Fruit fly (Drosophila melanogaster) whole organism, embryonic: ENCODE results near the gene CG4313.

Experiments used
- Ada2b ChIP-seq: fragments of 200-800 bp; sonication (Bioruptor generic); IDR thresholded peaks from 2 replicates; pipeline ENCODE4 v1.3.6; 2022; ENCODE audit warnings: missing biosample characterization, missing genetic modification characterization
- Bdp1 ChIP-seq: fragments of 200-800 bp; sonication (Bioruptor generic); optimal IDR thresholded peaks from 3 replicates; lab custom pipeline; 2016; ENCODE audit warnings: missing biosample characterization, missing genetic modification characterization
- CG10959 ChIP-seq: fragments of 200-800 bp; sonication (Bioruptor generic); IDR thresholded peaks from 2 replicates; pipeline ENCODE4 v1.3.6; 2022; ENCODE audit warnings: missing biosample characterization, missing genetic modification characterization
- CG11085 ChIP-seq: fragments of 200-800 bp; sonication (Bioruptor generic); IDR thresholded peaks from 2 replicates; pipeline ENCODE4 v1.3.6; 2022; ENCODE audit warnings: missing biosample characterization, missing genetic modification characterization
- CG11398 ChIP-seq: fragments of 200-800 bp; sonication (Bioruptor generic); optimal IDR thresholded peaks from 2 replicates; lab custom pipeline; 2016; ENCODE audit warnings: missing biosample characterization, missing genetic modification characterization
- CG12155 ChIP-seq: fragments of 200-800 bp; sonication (Bioruptor generic); optimal IDR thresholded peaks from 3 replicates; lab custom pipeline; 2016; ENCODE audit warnings: missing biosample characterization, missing genetic modification characterization
- CG12299 ChIP-seq: fragments of 200-800 bp; sonication (Bioruptor generic); optimal IDR thresholded peaks from 2 replicates; lab custom pipeline; 2018; ENCODE audit warnings: missing biosample characterization, mild to moderate bottlenecking, missing genetic modification characterization
- CG12769 ChIP-seq: fragments of 200-800 bp; sonication (Bioruptor generic); optimal IDR thresholded peaks from 2 replicates; lab custom pipeline; 2019; ENCODE audit warnings: missing biosample characterization, mild to moderate bottlenecking, missing genetic modification characterization, moderate library complexity
- CG13894 ChIP-seq: fragments of 200-800 bp; sonication (Bioruptor generic); optimal IDR thresholded peaks from 3 replicates; lab custom pipeline; 2018; ENCODE audit warnings: missing biosample characterization, mild to moderate bottlenecking, missing genetic modification characterization, moderate library complexity
- CG14667 ChIP-seq: fragments of 200-800 bp; sonication (Bioruptor generic); IDR thresholded peaks from 2 replicates; pipeline ENCODE4 v1.3.6; 2022; ENCODE audit warnings: missing biosample characterization, missing genetic modification characterization
- CG17361 ChIP-seq: fragments of 200-800 bp; sonication (Bioruptor generic); IDR thresholded peaks from 3 replicates; pipeline ENCODE4 v1.3.6; 2022; ENCODE audit warnings: missing biosample characterization, missing genetic modification characterization
- CG2202 ChIP-seq: fragments of 200-800 bp; sonication (Bioruptor generic); optimal IDR thresholded peaks from 2 replicates; lab custom pipeline; 2018; ENCODE audit warnings: missing biosample characterization, mild to moderate bottlenecking, missing genetic modification characterization
- CG7357 ChIP-seq: fragments of 200-800 bp; sonication (Bioruptor generic); IDR thresholded peaks from 3 replicates; pipeline ENCODE4 v1.3.6; 2022; ENCODE audit warnings: missing biosample characterization, missing genetic modification characterization
- CG8281 ChIP-seq: fragments of 200-800 bp; sonication (Bioruptor generic); optimal IDR thresholded peaks from 2 replicates; lab custom pipeline; 2018; ENCODE audit warnings: missing biosample characterization, mild to moderate bottlenecking, missing genetic modification characterization, moderate library complexity
- CG9437 ChIP-seq: fragments of 200-800 bp; sonication (Bioruptor generic); optimal IDR thresholded peaks from 2 replicates; lab custom pipeline; 2018; ENCODE audit warnings: missing biosample characterization, mild to moderate bottlenecking, missing genetic modification characterization
- CG9817 ChIP-seq: fragments of 200-800 bp; sonication (Bioruptor generic); optimal IDR thresholded peaks from 2 replicates; lab custom pipeline; 2018; ENCODE audit warnings: missing biosample characterization, mild to moderate bottlenecking, missing genetic modification characterization, moderate library complexity
- Dip3 ChIP-seq: fragments of 200-800 bp; sonication (Bioruptor generic); optimal IDR thresholded peaks from 3 replicates; lab custom pipeline; 2016; ENCODE audit warnings: missing biosample characterization, missing genetic modification characterization
- GATAe ChIP-seq: fragments of 200-800 bp; sonication (Bioruptor generic); conservative IDR thresholded peaks from 2 replicates; pipeline ENCODE4 v1.3.6; 2022; ENCODE audit warnings: missing biosample characterization, missing genetic modification characterization
- HHEX ChIP-seq: fragments of 200-800 bp; sonication (Bioruptor generic); optimal IDR thresholded peaks from 3 replicates; lab custom pipeline; 2017; ENCODE audit warnings: missing biosample characterization, mild to moderate bottlenecking, missing genetic modification characterization, missing genetic modification reagents
- HLHmδ ChIP-seq: fragments of 200-800 bp; sonication (Bioruptor generic); optimal IDR thresholded peaks from 2 replicates; lab custom pipeline; 2018; ENCODE audit warnings: missing biosample characterization, mild to moderate bottlenecking, missing genetic modification characterization, moderate library complexity
- Hr78 ChIP-seq, 2 experiments: fragments of 200-800 bp in 1 of 2; fragments of >200 bp in 1 of 2; sonication (Bioruptor generic) in 1 of 2; optimal IDR thresholded peaks; 2 replicates each; lab custom pipeline; 2017 to 2019; ENCODE audit warnings: missing biosample characterization in 2 of 2, missing genetic modification characterization in 2 of 2, mild to moderate bottlenecking in 1 of 2, moderate library complexity in 1 of 2
- Jarid2 ChIP-seq: fragments of 200-800 bp; sonication (Bioruptor generic); optimal IDR thresholded peaks from 3 replicates; lab custom pipeline; 2017; ENCODE audit warnings: mild to moderate bottlenecking, missing biosample characterization, missing genetic modification reagents, missing genetic modification characterization
- MBD-R2 ChIP-seq: fragments of 200-800 bp; sonication (Bioruptor generic); IDR thresholded peaks from 2 replicates; pipeline ENCODE4 v1.3.6; 2022; ENCODE audit warnings: missing biosample characterization, missing genetic modification characterization
- MTF-1 ChIP-seq: fragments of 200-800 bp; sonication (Bioruptor generic); optimal IDR thresholded peaks from 2 replicates; lab custom pipeline; 2018; ENCODE audit warnings: missing biosample characterization, mild to moderate bottlenecking, missing genetic modification characterization, borderline replicate concordance
- Mrtf ChIP-seq: fragments of 200-800 bp; sonication (Bioruptor generic); IDR thresholded peaks from 3 replicates; pipeline ENCODE4 v1.3.6; 2022; ENCODE audit warnings: missing biosample characterization, missing genetic modification characterization
- Myb ChIP-seq: fragments of 200-800 bp; sonication (Bioruptor generic); optimal IDR thresholded peaks from 2 replicates; lab custom pipeline; 2016; ENCODE audit warnings: missing biosample characterization, missing genetic modification characterization
- Neu2 ChIP-seq: fragments of 200-800 bp; sonication (Bioruptor generic); optimal IDR thresholded peaks from 3 replicates; lab custom pipeline; 2016; ENCODE audit warnings: missing biosample characterization, missing genetic modification characterization, borderline replicate concordance
- Nf-YB ChIP-seq: fragments of 200-800 bp; sonication (Bioruptor generic); optimal IDR thresholded peaks from 3 replicates; lab custom pipeline; 2019; ENCODE audit warnings: missing biosample characterization, mild to moderate bottlenecking, missing genetic modification characterization, moderate library complexity
- Ssrp ChIP-seq: fragments of 200-800 bp; sonication (Bioruptor generic); optimal IDR thresholded peaks from 2 replicates; lab custom pipeline; 2018; ENCODE audit warnings: missing biosample characterization, mild to moderate bottlenecking, missing genetic modification characterization, moderate library complexity
- bbx ChIP-seq: fragments of 200-800 bp; sonication (Bioruptor generic); IDR thresholded peaks from 2 replicates; pipeline ENCODE4 v1.3.6; 2022; ENCODE audit warnings: missing biosample characterization, missing genetic modification characterization; ENCODE audit not compliant: partially characterized antibody
- chinmo ChIP-seq: fragments of 200-800 bp; sonication (Bioruptor generic); IDR thresholded peaks from 4 replicates; pipeline ENCODE4 v1.3.6; 2022; ENCODE audit warnings: missing biosample characterization, missing genetic modification characterization; ENCODE audit not compliant: partially characterized antibody
- dati ChIP-seq: fragments of 200-800 bp; sonication (Bioruptor generic); IDR thresholded peaks from 2 replicates; pipeline ENCODE4 v1.3.6; 2022; ENCODE audit warnings: missing biosample characterization, missing genetic modification characterization
- dimm ChIP-seq: fragments of 200-800 bp; sonication (Bioruptor generic); IDR thresholded peaks from 2 replicates; pipeline ENCODE4 v1.3.6; 2022; ENCODE audit warnings: missing biosample characterization, missing genetic modification characterization
- disco-r ChIP-seq: fragments of 200-800 bp; sonication (Bioruptor generic); optimal IDR thresholded peaks from 2 replicates; lab custom pipeline; 2016; ENCODE audit warnings: missing biosample characterization, missing genetic modification characterization
- ftz-f1 ChIP-seq: fragments of 200-800 bp; sonication (Bioruptor generic); optimal IDR thresholded peaks from 2 replicates; lab custom pipeline; 2016; ENCODE audit warnings: missing biosample characterization, missing genetic modification characterization
- grau ChIP-seq: fragments of 200-800 bp; optimal IDR thresholded peaks from 3 replicates; lab custom pipeline; 2019; ENCODE audit warnings: missing biosample characterization, mild to moderate bottlenecking, missing genetic modification characterization, moderate library complexity
- gsb-n ChIP-seq: fragments of 200-800 bp; sonication (Bioruptor generic); optimal IDR thresholded peaks from 3 replicates; lab custom pipeline; 2018; ENCODE audit warnings: missing biosample characterization, mild to moderate bottlenecking, missing genetic modification characterization
- her ChIP-seq: fragments of 200-800 bp; sonication (Bioruptor generic); optimal IDR thresholded peaks from 2 replicates; lab custom pipeline; 2016; ENCODE audit warnings: missing biosample characterization, missing genetic modification characterization
- hkb ChIP-seq, 2 experiments: fragments of 200-800 bp in 1 of 2; fragments of >200 bp in 1 of 2; sonication (Bioruptor generic) in 1 of 2; IDR thresholded peaks in 1 of 2; optimal IDR thresholded peaks in 1 of 2; 2 replicates each; pipeline versions ENCODE4 v1.3.6 to Lab custom; 2017 to 2022; ENCODE audit warnings: missing biosample characterization in 1 of 2, missing genetic modification characterization in 1 of 2
- hth ChIP-seq: fragments of >200 bp; optimal IDR thresholded peaks from 2 replicates; lab custom pipeline; 2017; ENCODE audit warnings: inconsistent platforms
- jing ChIP-seq: fragments of 200-800 bp; sonication (Bioruptor generic); optimal IDR thresholded peaks from 2 replicates; lab custom pipeline; 2018; ENCODE audit warnings: missing biosample characterization, mild to moderate bottlenecking, missing genetic modification characterization
- kni ChIP-seq: fragments of 200-800 bp; sonication (Bioruptor generic); optimal IDR thresholded peaks from 3 replicates; lab custom pipeline; 2017; ENCODE audit warnings: mild to moderate bottlenecking, missing biosample characterization, missing genetic modification reagents, missing genetic modification characterization
- nom ChIP-seq: fragments of 200-800 bp; sonication (Bioruptor generic); optimal IDR thresholded peaks from 2 replicates; lab custom pipeline; 2017; ENCODE audit warnings: missing biosample characterization, missing genetic modification characterization, mild to moderate bottlenecking, moderate library complexity, missing genetic modification reagents
- pnt ChIP-seq: fragments of 200-800 bp; sonication (Bioruptor generic); optimal IDR thresholded peaks from 3 replicates; lab custom pipeline; 2016; ENCODE audit warnings: missing biosample characterization, missing genetic modification characterization
- stc ChIP-seq: fragments of 200-800 bp; sonication (Bioruptor generic); IDR thresholded peaks from 2 replicates; pipeline ENCODE4 v1.3.6; 2022; ENCODE audit warnings: missing biosample characterization, missing genetic modification characterization
- tgo ChIP-seq: fragments of 200-800 bp; sonication (Bioruptor generic); IDR thresholded peaks from 3 replicates; pipeline ENCODE4 v1.3.6; 2022; ENCODE audit warnings: missing biosample characterization, missing genetic modification characterization
- wek ChIP-seq: fragments of 200-800 bp; sonication (Bioruptor generic); optimal IDR thresholded peaks from 3 replicates; lab custom pipeline; 2018; ENCODE audit warnings: missing biosample characterization, mild to moderate bottlenecking, missing genetic modification characterization, moderate library complexity
- zen ChIP-seq: fragments of 200-800 bp; sonication (Bioruptor generic); optimal IDR thresholded peaks from 3 replicates; lab custom pipeline; 2018; ENCODE audit warnings: missing biosample characterization, mild to moderate bottlenecking, missing genetic modification characterization, moderate library complexity

Gene CG4313

dm6 chrX:2011288-2012120, 30.2 kb upstream of the CG4313 start (continued):
- TF ChIP-seq MTF-1 (GFP tag; lab: Kevin White, UChicago) (no peak), tgo (GFP tag; lab: Robert Waterston, UW) (peak; percentile 67), ftz-f1 (no peak), hth (lab: Kevin White, UChicago) (no peak), kni (GFP tag; lab: Kevin White, UChicago) (no peak), Bdp1 (GFP tag; lab: Kevin White, UChicago) (no peak), CG12769 (tag; lab: Kevin White, UChicago) (no peak), Jarid2 (GFP tag; lab: Kevin White, UChicago) (no peak), HHEX (GFP tag; lab: Kevin White, UChicago) (peak; percentile 1), GATAe (no peak), pnt (GFP tag; lab: Kevin White, UChicago) (no peak), CG11085 (GFP tag; lab: Robert Waterston, UW) (no peak), CG8281 (tag; lab: Kevin White, UChicago) (no peak), dimm (no peak), Myb (GFP tag; lab: Kevin White, UChicago) (no peak), CG11398 (GFP tag; lab: Kevin White, UChicago) (no peak), Ada2b (peak; percentile 76), CG9437 (peak; percentile 62), HLHmδ (GFP tag; lab: Kevin White, UChicago) (no peak), dati (GFP tag; lab: Robert Waterston, UW) (no peak), hkb (optimal IDR thresholded peaks at IDR 0.05; lab: Kevin White, UChicago) (no peak), hkb (GFP tag; IDR thresholded peaks at IDR 0.05; lab: Robert Waterston, UW) (peak; percentile 45; the same call in 1 of the 2 replicates), gsb-n (tag; lab: Kevin White, UChicago) (peak; percentile 42), MBD-R2 (GFP tag; lab: Robert Waterston, UW) (no peak), CG12299 (tag; lab: Kevin White, UChicago) (no peak), CG12155 (GFP tag; lab: Kevin White, UChicago) (no peak), nom (GFP tag; lab: Kevin White, UChicago) (no peak), disco-r (GFP tag; lab: Kevin White, UChicago) (no peak), bbx (GFP tag; lab: Robert Waterston, UW) (no peak), CG2202 (tag; lab: Kevin White, UChicago) (no peak), grau (tag; lab: Kevin White, UChicago) (peak; percentile 54), CG17361 (GFP tag; lab: Robert Waterston, UW) (peak; percentile 77), jing (GFP tag; lab: Kevin White, UChicago) (no peak), CG9817 (tag; lab: Kevin White, UChicago) (no peak), Nf-YB (GFP tag; lab: Kevin White, UChicago) (no peak), her (GFP tag; lab: Kevin White, UChicago) (no peak), Hr78 (GFP tag; optimal IDR thresholded peaks at IDR 0.05; lab: Kevin White, UChicago) (no peak), wek (GFP tag; lab: Kevin White, UChicago) (no peak), Neu2 (GFP tag; lab: Kevin White, UChicago) (no peak), CG14667 (GFP tag; lab: Robert Waterston, UW) (peak; percentile 58), Ssrp (tag; lab: Kevin White, UChicago) (peak; percentile 50), chinmo (GFP tag; lab: Robert Waterston, UW) (0 out of 4 replicates have a peak, but pooled peaks have one; percentile 14), Dip3 (GFP tag; lab: Kevin White, UChicago) (peak; percentile 8), Mrtf (GFP tag; lab: Robert Waterston, UW) (no peak), CG10959 (no peak), zen (tag; lab: Kevin White, UChicago) (no peak), stc (GFP tag; lab: Robert Waterston, UW) (0 out of 2 replicates have a peak, but pooled peaks have one; percentile 21), CG13894 (tag; lab: Kevin White, UChicago) (no peak), CG7357 (peak; percentile 38; the same call in 1 of the 3 replicates)
